Worm (Caenorhabditis elegans): Measurements from ENCODE around the gene vha-13.

Gene vha-13

ce11 chrV:14350949-14351348 lies 560 bp upstream of the vha-13 start (continued):
- peak in 1 of 2 experiments; percentile 40 for TF ChIP-seq mdl-1 (tag; optimal IDR thresholded peaks at IDR 0.05)
- no peak for TF ChIP-seq elt-3 (tag; optimal IDR thresholded peaks at IDR 0.05)
- TF ChIP-seq lsy-2 (tag; optimal IDR thresholded peaks at IDR 0.05) = peak; percentile 1 to 76
- TF ChIP-seq nhr-6 (tag; optimal IDR thresholded peaks at IDR 0.05) = no peak
- no peak for TF ChIP-seq elt-1 (tag; optimal IDR thresholded peaks at IDR 0.05)
- no peak for TF ChIP-seq R02D3.7 (tag; optimal IDR thresholded peaks at IDR 0.05)
- no peak for TF ChIP-seq nhr-237 (tag; optimal IDR thresholded peaks at IDR 0.05)
- TF ChIP-seq zag-1 (tag; optimal IDR thresholded peaks at IDR 0.05) = peak; percentile 87
- no peak for TF ChIP-seq nhr-10 (tag; optimal IDR thresholded peaks at IDR 0.05)
- peak; percentile 80 for TF ChIP-seq unc-55 (GFP tag; optimal IDR thresholded peaks at IDR 0.05)
- TF ChIP-seq ceh-16 (tag; optimal IDR thresholded peaks at IDR 0.05) = no peak
- no peak for TF ChIP-seq dmd-4 (tag; optimal IDR thresholded peaks at IDR 0.05)
- peak; percentile 54 for TF ChIP-seq blmp-1 (tag; optimal IDR thresholded peaks at IDR 0.05; ENCODE audit: insufficient read depth)
- TF ChIP-seq C34F6.9 (tag; optimal IDR thresholded peaks at IDR 0.05) = peak; percentile 90
- TF ChIP-seq sem-4 (tag; optimal IDR thresholded peaks at IDR 0.05) = peak; percentile 37

DNA sequence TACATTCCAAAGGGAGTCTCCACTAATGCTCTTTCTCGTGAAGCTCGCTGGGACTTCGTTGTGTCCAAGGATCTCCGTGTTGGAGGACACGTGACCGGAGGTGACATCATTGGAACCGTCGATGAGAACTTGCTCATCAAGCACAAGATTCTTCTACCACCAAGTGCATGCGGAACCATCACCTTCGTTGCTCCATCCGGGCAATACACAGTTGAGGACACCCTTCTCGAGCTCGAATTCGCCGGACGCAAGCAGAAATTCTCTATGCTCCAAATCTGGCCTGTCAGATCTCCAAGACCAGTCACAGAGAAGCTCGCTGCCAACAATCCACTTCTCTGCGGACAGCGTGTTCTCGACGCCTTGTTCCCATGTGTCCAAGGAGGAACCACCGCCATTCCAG lies 523 bp downstream of the vha-13 start:
- TF ChIP-seq lin-39 (tag; optimal IDR thresholded peaks at IDR 0.05) (no peak), ceh-16 (tag; optimal IDR thresholded peaks at IDR 0.05) (no peak), unc-39 (tag; optimal IDR thresholded peaks at IDR 0.05) (no peak), nhr-237 (tag; optimal IDR thresholded peaks at IDR 0.05) (no peak), unc-62 (GFP tag; optimal IDR thresholded peaks at IDR 0.05) (no peak), peb-1 (tag; optimal IDR thresholded peaks at IDR 0.05) (no peak), dmd-4 (tag; optimal IDR thresholded peaks at IDR 0.05) (no peak), elt-1 (tag; optimal IDR thresholded peaks at IDR 0.05) (no peak), ceh-82 (tag; optimal IDR thresholded peaks at IDR 0.05) (no peak), alr-1 (tag; optimal IDR thresholded peaks at IDR 0.05) (no peak), egl-27 (tag; optimal IDR thresholded peaks at IDR 0.05) (no peak), sem-4 (tag; optimal IDR thresholded peaks at IDR 0.05) (no peak), aly-2 (tag; optimal IDR thresholded peaks at IDR 0.05) (no peak), nhr-21 (tag; optimal IDR thresholded peaks at IDR 0.05) (no peak), nhr-10 (tag; optimal IDR thresholded peaks at IDR 0.05) (no peak)

DNA sequence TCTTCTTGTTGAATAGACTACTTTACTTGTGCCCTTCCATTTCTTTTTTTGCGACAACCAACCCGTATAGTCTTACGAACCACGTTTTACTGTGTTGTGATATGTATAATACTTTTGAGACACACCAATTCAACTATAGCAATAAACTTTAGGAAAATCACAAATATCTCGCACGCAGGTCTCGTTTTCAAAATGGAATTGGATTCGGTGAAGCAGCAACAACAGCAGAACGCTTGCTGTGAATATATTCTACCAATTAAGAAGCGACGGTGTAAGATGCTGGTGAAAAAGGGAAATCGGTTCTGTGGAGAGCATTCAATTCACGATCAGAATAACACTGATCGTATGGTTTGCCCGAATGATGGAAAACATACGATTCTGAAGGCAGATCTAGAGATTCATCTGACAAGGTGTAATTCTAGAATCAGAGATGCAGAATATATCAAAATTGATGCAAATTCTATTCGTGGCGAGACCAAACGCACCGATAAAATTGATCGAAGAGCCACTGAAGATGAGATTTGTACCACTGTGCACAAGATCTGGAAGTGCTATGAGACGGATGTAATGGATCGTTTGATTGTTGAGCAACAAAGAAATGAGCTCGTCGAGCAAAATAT lies 2.9 kb downstream of the vha-13 start, which contains the start of gene Y49A3A.3:
Gene Y49A3A.3, plus strand, starts transcription at position 153 of the 620 bp plus-strand sequence.
- TF ChIP-seq ztf-4 (tag; optimal IDR thresholded peaks at IDR 0.05) (no peak), sma-3 (GFP tag; optimal IDR thresholded peaks at IDR 0.05) (peak; percentile 45), nhr-11 (tag; optimal IDR thresholded peaks at IDR 0.05) (no peak), Y55F3AM.14 (GFP tag; optimal IDR thresholded peaks at IDR 0.05) (peak; percentile 62), aly-2 (tag; optimal IDR thresholded peaks at IDR 0.05) (peak; percentile 70), nhr-25 (tag; optimal IDR thresholded peaks at IDR 0.05) (peak; percentile 44), gmeb-1 (tag; optimal IDR thresholded peaks at IDR 0.05) (peak; percentile 49), crh-2 (tag; optimal IDR thresholded peaks at IDR 0.05) (peak; percentile 17), lin-13 (GFP tag; optimal IDR thresholded peaks at IDR 0.05) (peak; percentile 37), nhr-129 (tag; optimal IDR thresholded peaks at IDR 0.05) (peak; percentile 49), ama-1 (optimal IDR thresholded peaks at IDR 0.05) (peak; percentile 49), ztf-1 (GFP tag; conservative IDR thresholded peaks at IDR 0.05) (no peak), F13H6.1 (tag; optimal IDR thresholded peaks at IDR 0.05) (peak; percentile 17), lsy-2 (tag; optimal IDR thresholded peaks at IDR 0.05) (no peak), sma-9 (GFP tag; optimal IDR thresholded peaks at IDR 0.05) (peak; percentile 17), sma-9 (tag; optimal IDR thresholded peaks at IDR 0.05) (no peak)

- no peak for TF ChIP-seq ztf-1 (GFP tag; conservative IDR thresholded peaks at IDR 0.05)
- peak; percentile 73 for TF ChIP-seq nhr-21 (tag; optimal IDR thresholded peaks at IDR 0.05)
- TF ChIP-seq nhr-237 (tag; optimal IDR thresholded peaks at IDR 0.05) = no peak
- TF ChIP-seq mdl-1 (tag; optimal IDR thresholded peaks at IDR 0.05) = peak in 1 of 2 experiments; percentile 26
- TF ChIP-seq lin-13 (GFP tag; optimal IDR thresholded peaks at IDR 0.05) = peak; percentile 81
- peak; percentile 88 for TF ChIP-seq unc-55 (GFP tag; optimal IDR thresholded peaks at IDR 0.05)
- TF ChIP-seq ceh-16 (tag; optimal IDR thresholded peaks at IDR 0.05) = peak; percentile 32
- no peak for TF ChIP-seq dmd-4 (tag; optimal IDR thresholded peaks at IDR 0.05)
- TF ChIP-seq sma-9 (GFP tag; optimal IDR thresholded peaks at IDR 0.05) = peak; percentile 86
- no peak for TF ChIP-seq sma-9 (tag; optimal IDR thresholded peaks at IDR 0.05)
- TF ChIP-seq ztf-4 (tag; optimal IDR thresholded peaks at IDR 0.05) = no peak
- TF ChIP-seq alr-1 (tag; optimal IDR thresholded peaks at IDR 0.05) = no peak
- TF ChIP-seq nhr-10 (tag; optimal IDR thresholded peaks at IDR 0.05) = no peak
- no peak for TF ChIP-seq blmp-1 (tag; optimal IDR thresholded peaks at IDR 0.05; ENCODE audit: insufficient read depth)
- TF ChIP-seq gmeb-1 (tag; optimal IDR thresholded peaks at IDR 0.05) = peak; percentile 98
- TF ChIP-seq lsy-2 (tag; optimal IDR thresholded peaks at IDR 0.05) = peak; percentile 81 to 93
- TF ChIP-seq nhr-129 (tag; optimal IDR thresholded peaks at IDR 0.05) = peak; percentile 69
- TF ChIP-seq lin-39 (tag; optimal IDR thresholded peaks at IDR 0.05) = no peak
- TF ChIP-seq nhr-25 (tag; optimal IDR thresholded peaks at IDR 0.05) = peak; percentile 87
- no peak for TF ChIP-seq aly-2 (tag; optimal IDR thresholded peaks at IDR 0.05)
- TF ChIP-seq R02D3.7 (tag; optimal IDR thresholded peaks at IDR 0.05) = peak; percentile 49
- TF ChIP-seq nhr-23 (tag; optimal IDR thresholded peaks at IDR 0.05) = no peak
- TF ChIP-seq nhr-77 (tag; optimal IDR thresholded peaks at IDR 0.05) = no peak
- TF ChIP-seq ceh-82 (tag; optimal IDR thresholded peaks at IDR 0.05) = no peak
- TF ChIP-seq nhr-12 (tag; optimal IDR thresholded peaks at IDR 0.05) = no peak
- TF ChIP-seq crh-2 (tag; optimal IDR thresholded peaks at IDR 0.05) = peak; percentile 80
- no peak for TF ChIP-seq unc-39 (tag; optimal IDR thresholded peaks at IDR 0.05)
- peak; percentile 48 for TF ChIP-seq fos-1 (tag; optimal IDR thresholded peaks at IDR 0.05)
- peak; percentile 15 for TF ChIP-seq lin-11 (tag; optimal IDR thresholded peaks at IDR 0.05)
Observed at ce11 chrV:14355738-14356368, 4.3 kb downstream of the vha-13 start, which contains the start of gene cyn-1. cyn-1 (plus strand) TSS chrV:14356076.
